Worm (Caenorhabditis elegans) whole organism, young adult: ENCODE data around the gene C16C10.4.

Experiments
- F23B12.7 ChIP-seq: sonication (generic microtip); optimal IDR thresholded peaks from 2 replicates; lab custom pipeline; 2017; ENCODE audit warnings: missing genetic modification characterization, mild to moderate bottlenecking, missing compliant biosample characterization, antibody characterized with exemption, moderate library complexity; ENCODE audit not compliant: insufficient read depth
- F33H1.4 ChIP-seq: fragments of 200-800 bp; sonication (Bioruptor generic); IDR thresholded peaks from 2 replicates; pipeline ENCODE4 v1.3.6; 2022; ENCODE audit warnings: missing genetic modification reagents, missing genetic modification characterization, missing compliant biosample characterization
- Y53F4B.3 ChIP-seq: fragments of 200-800 bp; sonication (Bioruptor generic); IDR thresholded peaks from 2 replicates; pipeline ENCODE4 v1.3.6; 2022; ENCODE audit warnings: missing genetic modification reagents, missing genetic modification characterization, missing compliant biosample characterization
- Y67H2A.10 ChIP-seq: fragments of 200-800 bp; sonication (Bioruptor generic); conservative IDR thresholded peaks from 2 replicates; pipeline ENCODE4 v1.3.6; 2022; ENCODE audit warnings: missing genetic modification reagents, missing genetic modification characterization, missing compliant biosample characterization
- Y95B8A.8 ChIP-seq: fragments of 200-800 bp; sonication (Bioruptor generic); IDR thresholded peaks from 2 replicates; pipeline ENCODE4 v1.3.6; 2022; ENCODE audit warnings: missing genetic modification reagents, missing genetic modification characterization, missing compliant biosample characterization
- bed-1 ChIP-seq: fragments of 200-800 bp; sonication (Bioruptor generic); IDR thresholded peaks from 2 replicates; pipeline ENCODE4 v1.3.6; 2022; ENCODE audit warnings: missing genetic modification reagents, missing genetic modification characterization, missing compliant biosample characterization
- bed-2 ChIP-seq: fragments of 200-800 bp; sonication (Bioruptor generic); IDR thresholded peaks from 2 replicates; pipeline ENCODE4 v1.3.6; 2022; ENCODE audit warnings: missing genetic modification reagents, missing genetic modification characterization, missing compliant biosample characterization
- ccch-3 ChIP-seq: fragments of 200-800 bp; sonication (Bioruptor generic); optimal IDR thresholded peaks from 2 replicates; lab custom pipeline; 2018; ENCODE audit warnings: mild to moderate bottlenecking, missing genetic modification characterization, missing compliant biosample characterization
- cebp-1 ChIP-seq, 2 experiments: fragments of 200-800 bp in 1 of 2; sonication (Bioruptor generic) in 1 of 2; sonication (generic microtip) in 1 of 2; IDR thresholded peaks in 1 of 2; optimal IDR thresholded peaks in 1 of 2; 2 replicates each; pipeline versions ENCODE4 v1.3.6 to Lab custom; 2017 to 2022; ENCODE audit warnings: missing compliant biosample characterization in 2 of 2, missing genetic modification characterization in 2 of 2, mild to moderate bottlenecking in 1 of 2, missing genetic modification reagents in 1 of 2, moderate library complexity in 1 of 2
- ceh-100 ChIP-seq: fragments of 200-800 bp; sonication (Bioruptor generic); IDR thresholded peaks from 2 replicates; pipeline ENCODE4 v1.3.6; 2022; ENCODE audit warnings: missing genetic modification reagents, missing genetic modification characterization, missing compliant biosample characterization
- ceh-27 ChIP-seq: fragments of 200-800 bp; sonication (Bioruptor generic); optimal IDR thresholded peaks from 2 replicates; lab custom pipeline; 2018; ENCODE audit warnings: mild to moderate bottlenecking, missing genetic modification characterization, moderate library complexity, missing compliant biosample characterization
- ceh-40 ChIP-seq: fragments of 200-800 bp; sonication (Bioruptor generic); IDR thresholded peaks from 2 replicates; pipeline ENCODE4 v1.3.6; 2022; ENCODE audit warnings: missing genetic modification characterization, missing compliant biosample characterization
- ceh-58 ChIP-seq: fragments of 200-800 bp; sonication (Bioruptor generic); IDR thresholded peaks from 2 replicates; pipeline ENCODE4 v1.3.6; 2022; ENCODE audit warnings: missing genetic modification characterization, missing compliant biosample characterization
- ceh-79 ChIP-seq: sonication (generic microtip); optimal IDR thresholded peaks from 2 replicates; lab custom pipeline; 2017; ENCODE audit warnings: mild to moderate bottlenecking, missing genetic modification characterization, missing compliant biosample characterization
- ceh-91 ChIP-seq: fragments of 200-800 bp; sonication (Bioruptor generic); IDR thresholded peaks from 2 replicates; pipeline ENCODE4 v1.3.6; 2022; ENCODE audit warnings: missing genetic modification reagents, missing genetic modification characterization, missing compliant biosample characterization
- efl-1 ChIP-seq: fragments of 150-350 bp; optimal IDR thresholded peaks from 2 replicates; lab custom pipeline; 2014; ENCODE audit warnings: missing biosample characterization, missing genetic modification reagents, missing genetic modification characterization
- egl-18 ChIP-seq: fragments of 200-800 bp; sonication (Bioruptor generic); IDR thresholded peaks from 2 replicates; pipeline ENCODE4 v1.3.6; 2022; ENCODE audit warnings: missing genetic modification reagents, missing genetic modification characterization, missing compliant biosample characterization
- fkh-3 ChIP-seq: sonication (generic microtip); optimal IDR thresholded peaks from 2 replicates; lab custom pipeline; 2016; ENCODE audit warnings: mild to moderate bottlenecking, missing genetic modification characterization, missing compliant biosample characterization
- gei-17 ChIP-seq: fragments of 200-800 bp; sonication (Bioruptor generic); optimal IDR thresholded peaks from 2 replicates; lab custom pipeline; 2018; ENCODE audit warnings: mild to moderate bottlenecking, missing genetic modification characterization, missing compliant biosample characterization
- hsf-1 ChIP-seq: fragments of 200-800 bp; sonication (Bioruptor generic); IDR thresholded peaks from 2 replicates; pipeline ENCODE4 v1.3.6; 2022; ENCODE audit warnings: missing genetic modification reagents, missing genetic modification characterization, missing compliant biosample characterization
- let-526 ChIP-seq: fragments of 200-800 bp; sonication (Bioruptor generic); IDR thresholded peaks from 2 replicates; pipeline ENCODE4 v1.3.6; 2022; ENCODE audit warnings: missing genetic modification reagents, missing genetic modification characterization, missing compliant biosample characterization
- lin-35 ChIP-seq, 3 experiments: fragments of 150-350 bp in 2 of 3; sonication (generic microtip) in 1 of 3; optimal IDR thresholded peaks; 2 replicates each; lab custom pipeline; 2014 to 2018; ENCODE audit warnings: missing biosample characterization in 3 of 3, missing genetic modification characterization in 3 of 3, missing genetic modification reagents in 3 of 3
- lin-54 ChIP-seq: fragments of 200-800 bp; sonication (Bioruptor generic); optimal IDR thresholded peaks from 2 replicates; lab custom pipeline; 2018; ENCODE audit warnings: mild to moderate bottlenecking, missing genetic modification characterization, missing compliant biosample characterization
- lir-1 ChIP-seq: fragments of 200-800 bp; sonication (Bioruptor generic); conservative IDR thresholded peaks from 2 replicates; pipeline ENCODE4 v1.3.6; 2022; ENCODE audit warnings: missing genetic modification reagents, missing genetic modification characterization, missing compliant biosample characterization
- madf-6 ChIP-seq: fragments of 200-800 bp; sonication (Bioruptor generic); IDR thresholded peaks from 2 replicates; pipeline ENCODE4 v1.3.6; 2022; ENCODE audit warnings: missing genetic modification reagents, missing genetic modification characterization, missing compliant biosample characterization
- mcd-1 ChIP-seq: fragments of 200-800 bp; sonication (Bioruptor generic); IDR thresholded peaks from 2 replicates; pipeline ENCODE4 v1.3.6; 2022; ENCODE audit warnings: missing genetic modification reagents, missing genetic modification characterization, missing compliant biosample characterization
- mxl-1 ChIP-seq: sonication (generic microtip); optimal IDR thresholded peaks from 2 replicates; lab custom pipeline; 2016; ENCODE audit warnings: missing genetic modification characterization, missing compliant biosample characterization
- nhr-120 ChIP-seq: fragments of 200-800 bp; sonication (Bioruptor generic); IDR thresholded peaks from 2 replicates; pipeline ENCODE4 v1.3.6; 2022; ENCODE audit warnings: missing genetic modification characterization, missing compliant biosample characterization
- nhr-80 ChIP-seq: sonication (generic microtip); optimal IDR thresholded peaks from 2 replicates; lab custom pipeline; 2016; ENCODE audit warnings: missing genetic modification characterization, missing compliant biosample characterization
- nhr-90 ChIP-seq: sonication (generic microtip); optimal IDR thresholded peaks from 2 replicates; lab custom pipeline; 2016; ENCODE audit warnings: missing genotype, mild to moderate bottlenecking, missing genetic modification characterization, missing compliant biosample characterization
- pha-4 ChIP-seq: fragments of 150-350 bp; sonication (generic microtip); optimal IDR thresholded peaks from 2 replicates; lab custom pipeline; 2014; ENCODE audit warnings: missing biosample characterization, missing genetic modification reagents, missing genetic modification characterization
- repo-1 ChIP-seq: sonication (generic microtip); optimal IDR thresholded peaks from 2 replicates; lab custom pipeline; 2017; ENCODE audit warnings: mild to moderate bottlenecking, missing genetic modification characterization, missing compliant biosample characterization
- snpc-4 ChIP-seq, 5 experiments: fragments of 150-350 bp in 1 of 5; sonication (generic microtip) in 4 of 5; optimal IDR thresholded peaks; 2 replicates each; lab custom pipeline; 2014 to 2018; ENCODE audit warnings: missing genetic modification characterization in 5 of 5, missing biosample characterization in 3 of 5, antibody characterized with exemption in 2 of 5, mild to moderate bottlenecking in 2 of 5, missing compliant biosample characterization in 2 of 5, missing genotype in 2 of 5, moderate library complexity in 2 of 5, missing genetic modification reagents in 1 of 5
- somi-1 ChIP-seq: fragments of 200-800 bp; sonication (Bioruptor generic); optimal IDR thresholded peaks from 2 replicates; lab custom pipeline; 2018; ENCODE audit warnings: mild to moderate bottlenecking, missing genetic modification characterization, missing compliant biosample characterization
- sptf-2 ChIP-seq: fragments of 200-800 bp; sonication (Bioruptor generic); optimal IDR thresholded peaks from 2 replicates; lab custom pipeline; 2018; ENCODE audit warnings: mild to moderate bottlenecking, missing genetic modification characterization, missing compliant biosample characterization
- unc-130 ChIP-seq: sonication (generic microtip); optimal IDR thresholded peaks from 2 replicates; lab custom pipeline; 2016; ENCODE audit warnings: missing genetic modification reagents, missing genetic modification characterization, missing compliant biosample characterization
- zfh-2 ChIP-seq: fragments of 200-800 bp; sonication (Bioruptor generic); conservative IDR thresholded peaks from 2 replicates; pipeline ENCODE4 v1.3.6; 2022; ENCODE audit warnings: missing genetic modification reagents, missing genetic modification characterization, missing compliant biosample characterization
- ztf-25 ChIP-seq: fragments of 200-800 bp; sonication (Bioruptor generic); IDR thresholded peaks from 2 replicates; pipeline ENCODE4 v1.3.6; 2022; ENCODE audit warnings: missing genetic modification reagents, missing genetic modification characterization, missing compliant biosample characterization

C16C10.4 gene

DNA sequence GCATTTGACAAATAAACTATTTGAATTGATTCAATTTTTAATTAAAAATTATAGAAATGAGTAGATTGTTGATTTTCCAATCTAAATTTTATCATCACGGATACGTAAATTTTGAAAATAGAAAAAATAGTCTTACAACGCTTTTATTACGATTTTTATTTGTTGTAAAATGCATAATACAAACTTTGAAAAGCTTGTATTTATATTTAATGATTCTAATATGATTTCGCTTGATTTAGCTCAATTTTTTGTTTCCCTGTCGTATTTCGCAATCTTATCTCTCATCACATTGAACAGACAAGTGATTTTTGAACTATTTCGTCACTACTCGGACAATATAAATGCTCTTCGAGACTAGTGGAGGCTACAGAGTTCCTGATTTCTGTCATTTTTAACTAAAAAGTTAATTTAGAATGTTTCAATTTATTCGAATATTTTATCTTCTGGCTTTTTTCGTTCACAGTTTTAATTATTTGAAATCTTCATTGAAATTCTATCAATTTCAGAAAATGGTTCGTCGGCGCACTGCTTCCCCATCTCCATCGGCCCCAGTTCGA lies 19.5 kb upstream of the C16C10.4 start, which contains the start of the genes wht-3 and har-1 (continued):
- TF ChIP-seq snpc-4 (GFP tag; optimal IDR thresholded peaks at IDR 0.05; lab: Kevin White, UChicago) (no peak), snpc-4 (tag; optimal IDR thresholded peaks at IDR 0.05; lab: Kevin White, UChicago) (no peak), lin-54 (GFP tag; lab: Kevin White, UChicago) (peak; percentile 28), bed-1 (GFP tag; lab: Robert Waterston, UW) (no peak), mcd-1 (no peak), ceh-27 (GFP tag; lab: Kevin White, UChicago) (no peak), let-526 (GFP tag; lab: Robert Waterston, UW) (no peak), mxl-1 (tag; lab: Kevin White, UChicago) (no peak), Y53F4B.3 (GFP tag; lab: Robert Waterston, UW) (no peak), hsf-1 (peak; percentile 60; the same call in 1 of the 2 replicates), cebp-1 (GFP tag; IDR thresholded peaks at IDR 0.05; lab: Robert Waterston, UW) (peak; percentile 91), cebp-1 (tag; optimal IDR thresholded peaks at IDR 0.05; lab: Kevin White, UChicago) (peak; percentile 98), repo-1 (tag; lab: Kevin White, UChicago) (no peak), nhr-90 (tag; lab: Kevin White, UChicago) (no peak), Y95B8A.8 (no peak), ceh-79 (tag; lab: Kevin White, UChicago) (peak; percentile 74), lir-1 (GFP tag; lab: Robert Waterston, UW) (no peak), fkh-3 (tag; lab: Kevin White, UChicago) (no peak), lin-35 (GFP tag; optimal IDR thresholded peaks at IDR 0.05; lab: Kevin White, UChicago) (no peak), madf-6 (GFP tag; lab: Robert Waterston, UW) (peak; percentile 34), ceh-40 (no peak), ceh-91 (GFP tag; lab: Robert Waterston, UW) (no peak), somi-1 (GFP tag; lab: Kevin White, UChicago) (no peak), ceh-58 (GFP tag; lab: Robert Waterston, UW) (no peak), F33H1.4 (GFP tag; lab: Robert Waterston, UW) (no peak), gei-17 (GFP tag; lab: Kevin White, UChicago) (no peak), nhr-80 (tag; lab: Kevin White, UChicago) (no peak), ztf-25 (no peak), Y67H2A.10 (GFP tag; lab: Robert Waterston, UW) (no peak), F23B12.7 (tag; lab: Kevin White, UChicago) (no peak), egl-18 (GFP tag; lab: Robert Waterston, UW) (no peak), sptf-2 (GFP tag; lab: Kevin White, UChicago) (no peak), nhr-120 (GFP tag; lab: Robert Waterston, UW) (no peak), bed-2 (no peak), unc-130 (no peak)

DNA sequence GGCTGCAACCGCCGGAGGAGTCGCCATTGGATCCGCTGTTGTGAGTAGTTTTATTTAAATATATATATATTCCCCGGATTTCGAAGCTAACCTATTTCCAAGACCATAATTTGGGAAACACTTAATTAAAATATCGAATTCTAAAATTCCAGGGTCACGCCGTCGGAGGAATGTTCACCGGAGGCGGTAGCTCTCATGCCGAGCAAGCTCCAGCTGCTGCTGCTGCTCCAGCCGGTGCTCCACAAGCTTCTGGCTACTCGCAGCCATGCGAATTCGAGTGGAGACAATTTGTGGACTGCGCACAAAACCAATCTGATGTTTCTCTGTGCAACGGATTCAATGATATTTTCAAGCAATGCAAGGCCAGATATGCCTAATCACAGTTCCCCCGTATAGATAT lies 18.8 kb upstream of the C16C10.4 start:
- no peak for TF ChIP-seq efl-1 (GFP tag; lab: Kevin White, UChicago)
- TF ChIP-seq zfh-2 (GFP tag; lab: Robert Waterston, UW): peak; percentile 72; the same call in 1 of the 2 replicates
- TF ChIP-seq pha-4 (tag; lab: Kevin White, UChicago): no peak
- no peak for TF ChIP-seq ccch-3 (GFP tag; lab: Kevin White, UChicago)
- no peak for TF ChIP-seq mcd-1
- TF ChIP-seq repo-1 (tag; lab: Kevin White, UChicago): no peak
- no peak for TF ChIP-seq ceh-100
- no peak for TF ChIP-seq lir-1 (GFP tag; lab: Robert Waterston, UW)
- TF ChIP-seq sptf-2 (GFP tag; lab: Kevin White, UChicago): no peak
- TF ChIP-seq, all 124 proteins: peak for 1
